Fruit fly (Drosophila melanogaster) whole organism, embryonic: ENCODE data around the gene APP-BP1.

Experiments used
- Atf3 ChIP-seq: fragments of 200-800 bp; sonication (Bioruptor generic); optimal IDR thresholded peaks from 3 replicates; lab custom pipeline; 2016; ENCODE audit warnings: missing biosample characterization, missing genetic modification characterization
- CG10366 ChIP-seq: fragments of 200-800 bp; sonication (Bioruptor generic); IDR thresholded peaks from 2 replicates; pipeline ENCODE4 v1.3.6; 2022; ENCODE audit warnings: missing biosample characterization, missing genetic modification characterization
- CG10543 ChIP-seq: fragments of 200-800 bp; sonication (Bioruptor generic); optimal IDR thresholded peaks from 3 replicates; lab custom pipeline; 2017; ENCODE audit warnings: missing biosample characterization, mild to moderate bottlenecking, missing genetic modification characterization, moderate library complexity
- CG11456 ChIP-seq: fragments of 200-800 bp; sonication (Bioruptor generic); IDR thresholded peaks from 3 replicates; pipeline ENCODE4 v1.3.6; 2022; ENCODE audit warnings: missing biosample characterization, missing genetic modification characterization
- CG12155 ChIP-seq: fragments of 200-800 bp; sonication (Bioruptor generic); optimal IDR thresholded peaks from 3 replicates; lab custom pipeline; 2016; ENCODE audit warnings: missing biosample characterization, missing genetic modification characterization
- CG12236 ChIP-seq: fragments of 200-800 bp; sonication (Bioruptor generic); optimal IDR thresholded peaks from 2 replicates; lab custom pipeline; 2016; ENCODE audit warnings: missing biosample characterization, missing genetic modification characterization
- CG12769 ChIP-seq: fragments of 200-800 bp; sonication (Bioruptor generic); optimal IDR thresholded peaks from 2 replicates; lab custom pipeline; 2019; ENCODE audit warnings: missing biosample characterization, mild to moderate bottlenecking, missing genetic modification characterization, moderate library complexity
- CG13894 ChIP-seq: fragments of 200-800 bp; sonication (Bioruptor generic); optimal IDR thresholded peaks from 3 replicates; lab custom pipeline; 2018; ENCODE audit warnings: missing biosample characterization, mild to moderate bottlenecking, missing genetic modification characterization, moderate library complexity
- CG15269 ChIP-seq: fragments of 200-800 bp; sonication (Bioruptor generic); optimal IDR thresholded peaks from 2 replicates; lab custom pipeline; 2018; ENCODE audit warnings: missing biosample characterization, mild to moderate bottlenecking, missing genetic modification characterization, moderate library complexity
- CG1529 ChIP-seq: fragments of 200-800 bp; sonication (Bioruptor generic); optimal IDR thresholded peaks from 3 replicates; lab custom pipeline; 2018; ENCODE audit warnings: missing biosample characterization, missing genetic modification characterization
- CG15514 ChIP-seq: fragments of 200-800 bp; sonication (Bioruptor generic); optimal IDR thresholded peaks from 3 replicates; lab custom pipeline; 2017; ENCODE audit warnings: missing biosample characterization, missing genetic modification characterization, mild to moderate bottlenecking, moderate library complexity, missing genetic modification reagents
- CG17359 ChIP-seq: fragments of 200-800 bp; sonication (Bioruptor generic); optimal IDR thresholded peaks from 3 replicates; lab custom pipeline; 2018; ENCODE audit warnings: missing biosample characterization, mild to moderate bottlenecking, missing genetic modification characterization, moderate library complexity
- CG17385 ChIP-seq: fragments of 200-800 bp; sonication (Bioruptor generic); optimal IDR thresholded peaks from 3 replicates; lab custom pipeline; 2018; ENCODE audit warnings: missing biosample characterization, mild to moderate bottlenecking, missing genetic modification characterization
- CG17802 ChIP-seq: fragments of 200-800 bp; sonication (Bioruptor generic); optimal IDR thresholded peaks from 2 replicates; lab custom pipeline; 2018; ENCODE audit warnings: missing biosample characterization, mild to moderate bottlenecking, missing genetic modification characterization, moderate library complexity
- CG2199 ChIP-seq: fragments of 200-800 bp; sonication (Bioruptor generic); IDR thresholded peaks from 3 replicates; pipeline ENCODE4 v1.3.6; 2022; ENCODE audit warnings: missing biosample characterization, missing genetic modification characterization
- CG30403 ChIP-seq: fragments of 200-800 bp; sonication (Bioruptor generic); optimal IDR thresholded peaks from 3 replicates; lab custom pipeline; 2016; ENCODE audit warnings: missing biosample characterization, missing genetic modification characterization
- CG3065 ChIP-seq: fragments of 200-800 bp; sonication (Bioruptor generic); optimal IDR thresholded peaks from 2 replicates; lab custom pipeline; 2016; ENCODE audit warnings: missing biosample characterization, missing genetic modification characterization
- CG3995 ChIP-seq: fragments of 200-800 bp; sonication (Bioruptor generic); optimal IDR thresholded peaks from 3 replicates; lab custom pipeline; 2016; ENCODE audit warnings: missing biosample characterization, missing genetic modification characterization
- CG8281 ChIP-seq: fragments of 200-800 bp; sonication (Bioruptor generic); optimal IDR thresholded peaks from 2 replicates; lab custom pipeline; 2018; ENCODE audit warnings: missing biosample characterization, mild to moderate bottlenecking, missing genetic modification characterization, moderate library complexity
- CG8290 ChIP-seq, 3 experiments: fragments of 200-800 bp; sonication (Bioruptor generic); optimal IDR thresholded peaks; 2 replicates each; lab custom pipeline; 2016 to 2019; ENCODE audit warnings: missing biosample characterization in 3 of 3, missing genetic modification characterization in 3 of 3, mild to moderate bottlenecking in 2 of 3, moderate library complexity in 1 of 3
- CG8359 ChIP-seq: fragments of 200-800 bp; sonication (Bioruptor generic); optimal IDR thresholded peaks from 2 replicates; lab custom pipeline; 2017; ENCODE audit warnings: missing biosample characterization, mild to moderate bottlenecking, missing genetic modification characterization, borderline replicate concordance
- CG8944 ChIP-seq: fragments of 200-800 bp; sonication (Bioruptor generic); optimal IDR thresholded peaks from 3 replicates; lab custom pipeline; 2016; ENCODE audit warnings: missing biosample characterization, missing genetic modification characterization
- CkIIα-i1 ChIP-seq: fragments of 200-800 bp; sonication (Bioruptor generic); IDR thresholded peaks from 2 replicates; pipeline ENCODE4 v1.3.6; 2022; ENCODE audit warnings: missing biosample characterization, missing genetic modification characterization
- D19A ChIP-seq: fragments of 200-800 bp; optimal IDR thresholded peaks from 3 replicates; lab custom pipeline; 2019; ENCODE audit warnings: missing biosample characterization, mild to moderate bottlenecking, missing genetic modification characterization, moderate library complexity
- Dek ChIP-seq: fragments of 200-800 bp; sonication (Bioruptor generic); optimal IDR thresholded peaks from 3 replicates; lab custom pipeline; 2019; ENCODE audit warnings: missing biosample characterization, mild to moderate bottlenecking, missing genetic modification characterization, moderate library complexity
- ERR ChIP-seq: fragments of 200-800 bp; sonication (Bioruptor generic); optimal IDR thresholded peaks from 2 replicates; lab custom pipeline; 2016; ENCODE audit warnings: missing biosample characterization, missing genetic modification characterization
- Ets65A ChIP-seq: fragments of 200-800 bp; sonication (Bioruptor generic); peaks from one replicate; lab custom pipeline; 2016; ENCODE audit warnings: missing biosample characterization, missing genetic modification characterization
- Ets97D ChIP-seq: fragments of 200-800 bp; sonication (Bioruptor generic); optimal IDR thresholded peaks from 3 replicates; lab custom pipeline; 2016; ENCODE audit warnings: missing biosample characterization, missing genetic modification characterization
- Hand ChIP-seq: fragments of 200-800 bp; sonication (Bioruptor generic); optimal IDR thresholded peaks from 2 replicates; lab custom pipeline; 2017; ENCODE audit warnings: mild to moderate bottlenecking, missing biosample characterization, missing genetic modification reagents, missing genetic modification characterization
- Hey ChIP-seq: fragments of 200-800 bp; sonication (Bioruptor generic); optimal IDR thresholded peaks from 3 replicates; lab custom pipeline; 2018; ENCODE audit warnings: missing biosample characterization, mild to moderate bottlenecking, missing genetic modification characterization
- Hr3 ChIP-seq: fragments of 200-800 bp; sonication (Bioruptor generic); optimal IDR thresholded peaks from 3 replicates; lab custom pipeline; 2016; ENCODE audit warnings: missing biosample characterization, missing genetic modification characterization
- Med ChIP-seq: fragments of 200-800 bp; sonication (Bioruptor generic); peaks from one replicate; lab custom pipeline; 2016; ENCODE audit warnings: missing biosample characterization, missing genetic modification characterization, mild to moderate bottlenecking, inconsistent platforms, moderate library complexity
- NC2α ChIP-seq: fragments of 200-800 bp; sonication (Bioruptor generic); optimal IDR thresholded peaks from 2 replicates; lab custom pipeline; 2016; ENCODE audit warnings: missing biosample characterization, missing genetic modification characterization
- Rx ChIP-seq: fragments of 200-800 bp; sonication (Bioruptor generic); IDR thresholded peaks from 2 replicates; pipeline ENCODE4 v1.3.6; 2022; ENCODE audit warnings: missing biosample characterization, missing genetic modification characterization
- Sox102F ChIP-seq: fragments of 200-800 bp; sonication (Bioruptor generic); optimal IDR thresholded peaks from 2 replicates; lab custom pipeline; 2018; ENCODE audit warnings: missing biosample characterization, mild to moderate bottlenecking, missing genetic modification characterization, moderate library complexity
- Taf1 ChIP-seq: fragments of 200-800 bp; sonication (Bioruptor generic); IDR thresholded peaks from 2 replicates; pipeline ENCODE4 v1.3.6; 2022; ENCODE audit warnings: missing biosample characterization, missing genetic modification characterization
- cas ChIP-seq: fragments of 200-800 bp; sonication (Bioruptor generic); IDR thresholded peaks from 2 replicates; pipeline ENCODE4 v1.3.6; 2022; ENCODE audit warnings: missing biosample characterization, missing genetic modification characterization
- cato ChIP-seq: fragments of 200-800 bp; sonication (Bioruptor generic); optimal IDR thresholded peaks from 2 replicates; lab custom pipeline; 2016; ENCODE audit warnings: missing biosample characterization, missing genetic modification characterization, borderline replicate concordance
- chinmo ChIP-seq: fragments of 200-800 bp; sonication (Bioruptor generic); IDR thresholded peaks from 4 replicates; pipeline ENCODE4 v1.3.6; 2022; ENCODE audit warnings: missing biosample characterization, missing genetic modification characterization; ENCODE audit not compliant: partially characterized antibody
- dimm ChIP-seq: fragments of 200-800 bp; sonication (Bioruptor generic); IDR thresholded peaks from 2 replicates; pipeline ENCODE4 v1.3.6; 2022; ENCODE audit warnings: missing biosample characterization, missing genetic modification characterization
- dmrt11E ChIP-seq: fragments of 200-800 bp; sonication (Bioruptor generic); optimal IDR thresholded peaks from 3 replicates; lab custom pipeline; 2018; ENCODE audit warnings: missing biosample characterization, mild to moderate bottlenecking, missing genetic modification characterization, moderate library complexity
- fd64A ChIP-seq: fragments of 200-800 bp; sonication (Bioruptor generic); optimal IDR thresholded peaks from 3 replicates; lab custom pipeline; 2018; ENCODE audit warnings: missing biosample characterization, mild to moderate bottlenecking, missing genetic modification characterization
- ind ChIP-seq: fragments of 200-800 bp; sonication (Bioruptor generic); optimal IDR thresholded peaks from 3 replicates; lab custom pipeline; 2016; ENCODE audit warnings: missing biosample characterization, missing genetic modification characterization
- jigr1 ChIP-seq: fragments of 200-800 bp; sonication (Bioruptor generic); IDR thresholded peaks from 3 replicates; pipeline ENCODE4 v1.3.6; 2022; ENCODE audit warnings: missing biosample characterization, missing genetic modification characterization
- luna ChIP-seq: fragments of 200-800 bp; sonication (Bioruptor generic); optimal IDR thresholded peaks from 2 replicates; lab custom pipeline; 2016; ENCODE audit warnings: missing biosample characterization, missing genetic modification characterization
- nerfin-2 ChIP-seq: fragments of 200-800 bp; sonication (Bioruptor generic); IDR thresholded peaks from 2 replicates; pipeline ENCODE4 v1.3.6; 2022; ENCODE audit warnings: missing biosample characterization, missing genetic modification characterization; ENCODE audit not compliant: partially characterized antibody
- otp ChIP-seq: fragments of 200-800 bp; sonication (Bioruptor generic); IDR thresholded peaks from 3 replicates; pipeline ENCODE4, ENCODE4 v1.3.6; 2022; ENCODE audit warnings: missing biosample characterization, missing genetic modification characterization
- row ChIP-seq: fragments of 200-800 bp; sonication (Bioruptor generic); IDR thresholded peaks from 3 replicates; pipeline ENCODE4 v1.3.6; 2022; ENCODE audit warnings: missing biosample characterization, missing genetic modification characterization
- sim ChIP-seq: fragments of 200-800 bp; sonication (Bioruptor generic); IDR thresholded peaks from 2 replicates; pipeline ENCODE4 v1.3.6; 2022; ENCODE audit warnings: missing biosample characterization, missing genetic modification characterization
- wek ChIP-seq: fragments of 200-800 bp; sonication (Bioruptor generic); optimal IDR thresholded peaks from 3 replicates; lab custom pipeline; 2018; ENCODE audit warnings: missing biosample characterization, mild to moderate bottlenecking, missing genetic modification characterization, moderate library complexity
- zen2 ChIP-seq: fragments of 200-800 bp; sonication (Bioruptor generic); IDR thresholded peaks from 3 replicates; pipeline ENCODE4 v1.3.6; 2022; ENCODE audit warnings: missing biosample characterization, missing genetic modification characterization; ENCODE audit not compliant: partially characterized antibody

APP-BP1 gene

DNA sequence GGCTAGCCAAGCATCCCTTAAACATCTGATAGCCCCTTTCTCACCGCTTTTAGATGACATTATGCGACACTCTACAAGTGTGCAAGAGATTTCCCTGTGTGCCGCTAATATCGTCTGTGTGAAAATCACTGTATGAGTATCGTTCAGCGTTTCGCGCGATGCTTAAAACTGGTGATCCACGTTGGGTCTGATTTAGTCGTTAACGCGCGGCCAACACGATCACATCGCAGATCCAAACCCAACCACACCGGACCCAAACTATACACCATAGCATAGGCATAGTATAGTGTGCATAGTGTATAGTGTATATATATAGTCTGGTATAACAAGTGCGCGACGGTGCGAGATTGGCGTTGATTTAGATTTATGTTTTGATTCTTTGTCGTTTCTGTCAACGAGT, 44.4 kb upstream of the APP-BP1 start, which contains the start of gene CG7888:
Gene CG7888, plus strand, starts transcription at position 193 of the 400 bp plus-strand sequence.
- TF ChIP-seq Med (GFP tag; lab: Kevin White, UChicago) (peak; percentile 26), CkIIα-i1 (GFP tag; lab: Robert Waterston, UW) (no peak), Atf3 (no peak), CG17359 (tag; lab: Kevin White, UChicago) (no peak), chinmo (GFP tag; lab: Robert Waterston, UW) (0 out of 4 replicates have a peak, but pooled peaks have one; percentile 23), Dek (tag; lab: Kevin White, UChicago) (no peak), CG8290 (GFP tag; optimal IDR thresholded peaks at IDR 0.05; lab: Kevin White, UChicago) (no peak), CG8290 (tag; optimal IDR thresholded peaks at IDR 0.05; lab: Kevin White, UChicago) (peak in 1 of 2 experiments; percentile 46), Hr3 (GFP tag; lab: Kevin White, UChicago) (no peak), ind (no peak), CG17802 (tag; lab: Kevin White, UChicago) (no peak), CG8359 (no peak), CG10543 (GFP tag; lab: Kevin White, UChicago) (no peak), CG8944 (GFP tag; lab: Kevin White, UChicago) (no peak), Taf1 (GFP tag; lab: Robert Waterston, UW) (no peak), zen2 (GFP tag; lab: Robert Waterston, UW) (no peak), Sox102F (GFP tag; lab: Kevin White, UChicago) (no peak), fd64A (no peak), ERR (GFP tag; lab: Kevin White, UChicago) (no peak), CG15514 (GFP tag; lab: Kevin White, UChicago) (peak; percentile 18), nerfin-2 (GFP tag; lab: Robert Waterston, UW) (no peak), CG11456 (GFP tag; lab: Robert Waterston, UW) (0 out of 3 replicates have a peak, but pooled peaks have one; percentile 31), CG1529 (GFP tag; lab: Kevin White, UChicago) (no peak), jigr1 (no peak), CG2199 (GFP tag; lab: Robert Waterston, UW) (0 out of 3 replicates have a peak, but pooled peaks have one; percentile 57), CG10366 (GFP tag; lab: Robert Waterston, UW) (no peak), CG3995 (GFP tag; lab: Kevin White, UChicago) (peak; percentile 15), row (0 out of 3 replicates have a peak, but pooled peaks have one; percentile 11), CG13894 (peak; percentile 63), D19A (peak; percentile 14), Ets97D (no peak), wek (GFP tag; lab: Kevin White, UChicago) (no peak), CG17385 (no peak), CG30403 (GFP tag; lab: Kevin White, UChicago) (no peak), CG12769 (tag; lab: Kevin White, UChicago) (peak; percentile 3), CG15269 (tag; lab: Kevin White, UChicago) (peak; percentile 13)

DNA sequence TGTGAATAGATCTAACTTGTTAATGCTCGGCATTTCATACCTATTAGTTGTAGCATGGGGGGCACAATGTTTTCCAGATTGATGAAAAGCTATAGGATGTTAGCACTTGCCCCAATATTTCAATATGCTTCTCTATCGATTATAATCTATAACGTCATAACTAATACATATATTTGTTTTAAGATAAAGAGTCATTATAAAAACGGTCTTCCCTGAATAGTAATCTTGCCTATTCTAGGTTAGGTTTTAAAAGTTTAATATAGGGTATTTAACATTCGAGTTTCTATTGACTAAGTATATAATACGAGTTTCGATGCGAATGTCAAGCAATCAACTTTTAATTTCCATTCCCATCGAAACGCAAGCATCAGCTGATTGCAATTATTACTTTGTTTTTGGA, 37.0 kb upstream of the APP-BP1 start, which contains the start of the genes CG6321 and Blos2:
Gene CG6321, minus strand, starts transcription at position 25 of the 400 bp plus-strand sequence.
Gene Blos2, plus strand, starts transcription at position 372 of the 400 bp plus-strand sequence.
- no peak for TF ChIP-seq luna
- TF ChIP-seq Ets65A (GFP tag; lab: Kevin White, UChicago) = no peak
- TF ChIP-seq cas = no peak
- TF ChIP-seq Rx (GFP tag; lab: Robert Waterston, UW) = peak; percentile 17; the same call in 1 of the 2 replicates
- TF ChIP-seq Hey (tag; lab: Kevin White, UChicago) = no peak
- no peak for TF ChIP-seq sim (GFP tag; lab: Robert Waterston, UW)
- no peak for TF ChIP-seq NC2α (GFP tag; lab: Kevin White, UChicago)
- TF ChIP-seq otp = no peak
- peak; percentile 54 for TF ChIP-seq CG10543 (GFP tag; lab: Kevin White, UChicago)
- TF ChIP-seq CG11456 (GFP tag; lab: Robert Waterston, UW) = peak; percentile 57; the same call in 1 of the 3 replicates
- TF ChIP-seq CG12236 (GFP tag; lab: Kevin White, UChicago) = peak; percentile 18
- TF ChIP-seq CG12155 (GFP tag; lab: Kevin White, UChicago) = peak; percentile 64
- TF ChIP-seq dimm (GFP tag; lab: Robert Waterston, UW) = no peak
- TF ChIP-seq CG8281 (tag; lab: Kevin White, UChicago) = peak; percentile 33
- TF ChIP-seq Hand (GFP tag; lab: Kevin White, UChicago) = peak; percentile 62
- no peak for TF ChIP-seq CG3065
- TF ChIP-seq cato (GFP tag; lab: Kevin White, UChicago) = no peak
- TF ChIP-seq dmrt11E (tag; lab: Kevin White, UChicago) = peak; percentile 75
